Worm (Caenorhabditis elegans) whole organism, L1 larva: ENCODE data around the gene C56G2.5.

Experiments used
- C16A3.4 ChIP-seq: fragments of 150-350 bp; optimal IDR thresholded peaks from 2 replicates; lab custom pipeline; 2014; ENCODE audit warnings: missing biosample characterization, missing genetic modification characterization
- C34B4.2 ChIP-seq: sonication (generic microtip); optimal IDR thresholded peaks from 2 replicates; lab custom pipeline; 2017; ENCODE audit warnings: mild to moderate bottlenecking, missing genetic modification characterization, missing compliant biosample characterization
- F16B12.6 ChIP-seq: fragments of 150-350 bp; optimal IDR thresholded peaks from 2 replicates; lab custom pipeline; 2014; ENCODE audit warnings: missing biosample characterization, missing genetic modification characterization
- aly-2 ChIP-seq: fragments of 150-350 bp; optimal IDR thresholded peaks from 2 replicates; lab custom pipeline; 2014; ENCODE audit warnings: missing biosample characterization, missing genetic modification characterization
- blmp-1 ChIP-seq: fragments of 150-350 bp; optimal IDR thresholded peaks from 2 replicates; lab custom pipeline; 2014; ENCODE audit warnings: missing biosample characterization, missing genetic modification characterization
- ceh-63 ChIP-seq: fragments of 200-800 bp; sonication (Bioruptor generic); optimal IDR thresholded peaks from 2 replicates; lab custom pipeline; 2018; ENCODE audit warnings: mild to moderate bottlenecking, missing genetic modification characterization, missing compliant biosample characterization
- ceh-8 ChIP-seq: fragments of 200-800 bp; sonication (Bioruptor generic); optimal IDR thresholded peaks from 2 replicates; lab custom pipeline; 2018; ENCODE audit warnings: mild to moderate bottlenecking, missing genetic modification characterization, moderate library complexity, missing compliant biosample characterization
- ceh-90 ChIP-seq: sonication (generic microtip); optimal IDR thresholded peaks from 2 replicates; lab custom pipeline; 2016; ENCODE audit warnings: missing genetic modification characterization, missing compliant biosample characterization
- efl-1 ChIP-seq, 4 experiments: fragments of 150-350 bp; optimal IDR thresholded peaks in 3 of 4; peaks in 1 of 4; 1 replicate in 1 of 4; 2 replicates in 3 of 4; lab custom pipeline; 2014; ENCODE audit warnings: missing biosample characterization in 2 of 4, missing genetic modification characterization in 2 of 4, missing genetic modification reagents in 2 of 4
- egl-13 ChIP-seq: sonication (generic microtip); optimal IDR thresholded peaks from 2 replicates; lab custom pipeline; 2016; ENCODE audit warnings: missing genotype, missing genetic modification reagents, missing genetic modification characterization, missing compliant biosample characterization
- elt-2 ChIP-seq: sonication (generic microtip); optimal IDR thresholded peaks from 2 replicates; lab custom pipeline; 2016; ENCODE audit warnings: missing genetic modification characterization, mild to moderate bottlenecking, inconsistent platforms, missing compliant biosample characterization, missing genetic modification reagents
- grh-1 ChIP-seq: fragments of 200-800 bp; sonication (Bioruptor generic); IDR thresholded peaks from 2 replicates; pipeline ENCODE4 v1.3.6; 2022; ENCODE audit warnings: missing genetic modification reagents, missing genetic modification characterization, missing compliant biosample characterization
- hlh-4 ChIP-seq: sonication (generic microtip); optimal IDR thresholded peaks from 2 replicates; lab custom pipeline; 2016; ENCODE audit warnings: mild to moderate bottlenecking, missing genetic modification characterization, missing compliant biosample characterization
- irx-1 ChIP-seq: sonication (generic microtip); optimal IDR thresholded peaks from 2 replicates; lab custom pipeline; 2016; ENCODE audit warnings: missing genetic modification characterization, missing compliant biosample characterization
- isw-1 ChIP-seq: fragments of 200-800 bp; sonication (Bioruptor generic); IDR thresholded peaks from 2 replicates; pipeline ENCODE4 v1.3.6; 2022; ENCODE audit warnings: missing genetic modification characterization, missing compliant biosample characterization
- lin-13 ChIP-seq: fragments of 150-350 bp; optimal IDR thresholded peaks from 2 replicates; lab custom pipeline; 2014; ENCODE audit warnings: missing biosample characterization, missing genetic modification reagents, missing genetic modification characterization
- lin-14 ChIP-seq: fragments of 200-800 bp; sonication (Bioruptor generic); optimal IDR thresholded peaks from 2 replicates; lab custom pipeline; 2018; ENCODE audit warnings: mild to moderate bottlenecking, missing genetic modification characterization, moderate library complexity, missing compliant biosample characterization
- lin-35 ChIP-seq, 2 experiments: fragments of 150-350 bp; optimal IDR thresholded peaks; 2 replicates each; lab custom pipeline; 2014; ENCODE audit warnings: missing biosample characterization in 2 of 2, missing genetic modification characterization in 2 of 2, missing genetic modification reagents in 2 of 2
- lin-39 ChIP-seq: fragments of 150-350 bp; optimal IDR thresholded peaks from 2 replicates; lab custom pipeline; 2014; ENCODE audit warnings: missing biosample characterization, missing genetic modification reagents, missing genetic modification characterization
- lsy-2 ChIP-seq, 2 experiments: fragments of 150-350 bp; optimal IDR thresholded peaks; 2 replicates each; lab custom pipeline; 2014; ENCODE audit warnings: missing biosample characterization in 2 of 2, missing genetic modification characterization in 2 of 2
- mdl-1 ChIP-seq, 2 experiments: fragments of 150-350 bp; optimal IDR thresholded peaks; 2 replicates each; lab custom pipeline; 2014 to 2017; ENCODE audit warnings: missing biosample characterization in 2 of 2, missing genetic modification characterization in 2 of 2, inconsistent platforms in 1 of 2
- mep-1 ChIP-seq: fragments of 150-350 bp; optimal IDR thresholded peaks from 2 replicates; lab custom pipeline; 2014; ENCODE audit warnings: missing biosample characterization, missing genetic modification characterization
- nhr-11 ChIP-seq: fragments of 150-350 bp; optimal IDR thresholded peaks from 2 replicates; lab custom pipeline; 2014; ENCODE audit warnings: missing biosample characterization, missing genetic modification characterization
- nhr-20 ChIP-seq: sonication (generic microtip); optimal IDR thresholded peaks from 2 replicates; lab custom pipeline; 2016; ENCODE audit warnings: mild to moderate bottlenecking, missing genetic modification characterization, missing compliant biosample characterization
- nhr-28 ChIP-seq: fragments of 150-350 bp; optimal IDR thresholded peaks from 2 replicates; lab custom pipeline; 2014; ENCODE audit warnings: missing biosample characterization, missing genetic modification characterization
- nhr-47 ChIP-seq: sonication (generic microtip); optimal IDR thresholded peaks from 2 replicates; lab custom pipeline; 2016; ENCODE audit warnings: mild to moderate bottlenecking, missing genetic modification characterization, moderate library complexity, missing compliant biosample characterization
- nhr-71 ChIP-seq: sonication (generic microtip); optimal IDR thresholded peaks from 2 replicates; lab custom pipeline; 2016; ENCODE audit warnings: mild to moderate bottlenecking, missing genetic modification characterization, moderate library complexity, missing compliant biosample characterization
- nhr-76 ChIP-seq: sonication (generic microtip); optimal IDR thresholded peaks from 2 replicates; lab custom pipeline; 2017; ENCODE audit warnings: missing biosample characterization, missing genetic modification characterization
- nhr-77 ChIP-seq: fragments of 150-350 bp; optimal IDR thresholded peaks from 2 replicates; lab custom pipeline; 2014; ENCODE audit warnings: missing biosample characterization, missing genetic modification characterization
- nhr-84 ChIP-seq: sonication (generic microtip); optimal IDR thresholded peaks from 2 replicates; lab custom pipeline; 2017; ENCODE audit warnings: missing biosample characterization, missing genetic modification characterization
- nhr-85 ChIP-seq: sonication (generic microtip); peaks from one replicate; lab custom pipeline; 2016; ENCODE audit warnings: missing genetic modification characterization, inconsistent platforms, missing compliant biosample characterization
- pag-3 ChIP-seq: sonication (generic microtip); optimal IDR thresholded peaks from 2 replicates; lab custom pipeline; 2017; ENCODE audit warnings: missing genetic modification characterization, mild to moderate bottlenecking, missing compliant biosample characterization, antibody characterized with exemption, borderline replicate concordance; ENCODE audit not compliant: insufficient read depth
- rnt-1 ChIP-seq: sonication (generic microtip); optimal IDR thresholded peaks from 2 replicates; lab custom pipeline; 2016; ENCODE audit warnings: mild to moderate bottlenecking, missing genetic modification characterization, moderate library complexity, missing compliant biosample characterization
- snpc-4 ChIP-seq: fragments of 150-350 bp; optimal IDR thresholded peaks from 2 replicates; lab custom pipeline; 2014; ENCODE audit warnings: missing biosample characterization, missing genetic modification characterization
- snu-23 ChIP-seq: sonication (generic microtip); optimal IDR thresholded peaks from 2 replicates; lab custom pipeline; 2016; ENCODE audit warnings: missing genetic modification characterization, missing compliant biosample characterization
- sup-37 ChIP-seq: fragments of 200-800 bp; sonication (Bioruptor generic); optimal IDR thresholded peaks from 2 replicates; lab custom pipeline; 2018; ENCODE audit warnings: mild to moderate bottlenecking, missing genetic modification characterization, missing compliant biosample characterization
- swsn-7 ChIP-seq: sonication (generic microtip); optimal IDR thresholded peaks from 2 replicates; lab custom pipeline; 2016; ENCODE audit warnings: missing genetic modification characterization, missing compliant biosample characterization
- tbx-2 ChIP-seq: sonication (generic microtip); optimal IDR thresholded peaks from 2 replicates; lab custom pipeline; 2016; ENCODE audit warnings: missing genetic modification characterization, missing compliant biosample characterization
- tlp-1 ChIP-seq: fragments of 150-350 bp; optimal IDR thresholded peaks from 2 replicates; lab custom pipeline; 2014; ENCODE audit warnings: missing biosample characterization, missing genetic modification characterization
- unc-30 ChIP-seq: sonication (generic microtip); optimal IDR thresholded peaks from 2 replicates; lab custom pipeline; 2017; ENCODE audit warnings: missing biosample characterization, missing genetic modification characterization
- unc-62 ChIP-seq: fragments of 150-350 bp; optimal IDR thresholded peaks from 2 replicates; lab custom pipeline; 2014; ENCODE audit warnings: missing biosample characterization, missing genetic modification reagents, missing genetic modification characterization
- unc-86 ChIP-seq: sonication (generic microtip); optimal IDR thresholded peaks from 2 replicates; lab custom pipeline; 2016; ENCODE audit warnings: missing genetic modification characterization, missing compliant biosample characterization
- unc-98 ChIP-seq: fragments of 200-800 bp; sonication (Bioruptor generic); IDR thresholded peaks from 2 replicates; pipeline ENCODE4 v1.3.6; 2022; ENCODE audit warnings: missing genetic modification characterization, missing compliant biosample characterization
- zip-4 ChIP-seq: fragments of 200-800 bp; sonication (Bioruptor generic); optimal IDR thresholded peaks from 2 replicates; lab custom pipeline; 2018; ENCODE audit warnings: mild to moderate bottlenecking, missing genetic modification characterization, moderate library complexity, missing compliant biosample characterization
- ztf-11 ChIP-seq, 2 experiments: sonication (generic microtip); optimal IDR thresholded peaks; 2 replicates each; lab custom pipeline; 2016 to 2017; ENCODE audit warnings: missing genetic modification characterization in 2 of 2, missing biosample characterization in 1 of 2, missing compliant biosample characterization in 1 of 2
- ztf-4 ChIP-seq: fragments of 150-350 bp; optimal IDR thresholded peaks from 2 replicates; lab custom pipeline; 2014; ENCODE audit warnings: missing biosample characterization, missing genetic modification characterization

C56G2.5 gene

DNA sequence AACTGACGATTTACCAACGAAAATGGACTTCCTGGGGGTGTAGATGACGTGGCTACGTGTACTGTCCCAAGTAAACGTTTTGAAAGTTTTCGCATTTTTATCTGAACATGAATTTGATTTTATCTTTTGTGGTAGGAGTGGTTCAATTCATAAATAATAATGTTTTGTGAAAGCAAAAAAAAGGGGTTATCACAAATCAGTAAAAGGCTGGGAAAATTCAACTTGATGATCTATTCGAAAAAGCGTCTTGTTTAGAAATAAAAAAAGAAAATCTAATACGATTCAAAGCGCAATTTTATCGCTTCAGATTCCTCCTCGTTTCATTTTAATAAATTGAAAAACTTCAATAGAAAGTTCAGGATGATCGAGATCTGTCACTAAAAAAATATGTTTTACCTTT lies at the start of gene C56G2.5:
C56G2.5 (minus strand) TSS at position 101 of the 400 bp plus-strand sequence.
- TF ChIP-seq swsn-7 (tag; lab: Kevin White, UChicago) (no peak), tbx-2 (tag; lab: Kevin White, UChicago) (no peak), nhr-28 (tag; lab: Kevin White, UChicago) (no peak), rnt-1 (tag; lab: Kevin White, UChicago) (no peak), nhr-11 (tag; lab: Kevin White, UChicago) (no peak), egl-13 (tag; lab: Kevin White, UChicago) (no peak), aly-2 (tag; lab: Kevin White, UChicago) (no peak), snpc-4 (no peak), unc-30 (tag; lab: Kevin White, UChicago) (no peak)

DNA sequence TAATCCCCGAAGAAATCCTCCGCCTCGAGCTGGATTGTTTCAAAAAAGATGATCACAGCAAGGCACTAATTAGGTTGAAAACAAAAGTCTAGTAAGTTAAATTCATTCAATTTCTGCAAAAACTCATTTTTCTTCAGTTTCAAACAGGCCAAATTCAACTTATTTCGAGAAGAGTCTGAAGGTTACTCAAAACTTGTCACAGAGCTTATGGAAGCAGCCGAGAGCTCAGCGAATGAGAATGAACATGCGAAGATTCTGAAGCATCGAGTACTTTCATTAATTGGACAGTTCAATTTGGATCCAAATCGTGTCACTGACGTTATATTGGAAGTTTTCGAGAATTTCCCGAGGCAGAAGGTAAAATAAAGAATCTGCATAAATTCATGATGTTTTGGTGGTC lies 44.5 kb upstream of the C56G2.5 start:
- TF ChIP-seq mep-1 (tag; lab: Kevin White, UChicago) (no peak), ztf-11 (tag; optimal IDR thresholded peaks at IDR 0.05; lab: Kevin White, UChicago) (no peak), rnt-1 (tag; lab: Kevin White, UChicago) (no peak), efl-1 (optimal IDR thresholded peaks at IDR 0.05; lab: Kevin White, UChicago) (no peak), efl-1 (GFP tag; optimal IDR thresholded peaks at IDR 0.05 in 1 of 2; lab: Kevin White, UChicago) (no peak), lin-13 (GFP tag; lab: Kevin White, UChicago) (no peak), F16B12.6 (tag; lab: Kevin White, UChicago) (no peak), unc-86 (no peak), tlp-1 (tag; lab: Kevin White, UChicago) (no peak), nhr-47 (tag; lab: Kevin White, UChicago) (no peak), ceh-8 (GFP tag; lab: Kevin White, UChicago) (no peak), isw-1 (no peak), pag-3 (tag; lab: Kevin White, UChicago) (no peak)

DNA sequence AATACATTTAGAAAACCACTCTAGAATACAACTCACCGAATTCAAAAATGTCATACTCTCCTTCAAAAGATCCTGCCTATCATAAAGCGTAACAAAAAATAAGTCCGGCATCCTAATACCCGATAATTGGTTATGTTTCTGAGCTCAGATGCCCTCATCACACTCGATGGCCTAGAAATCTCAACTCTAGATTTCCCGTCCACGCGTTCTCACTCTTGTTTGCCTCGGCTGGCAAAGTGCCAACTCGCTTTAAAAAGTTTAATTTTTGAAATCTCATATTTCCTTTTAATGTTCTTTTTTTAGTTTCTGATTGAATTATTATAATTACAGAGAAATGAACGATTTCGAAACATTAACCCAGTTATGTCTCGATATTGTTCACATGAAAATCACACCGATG lies 43.7 kb upstream of the C56G2.5 start, which contains the start of the genes C56G2.15 and thoc-2:
C56G2.15 (minus strand) TSS at position 188 of the 400 bp plus-strand sequence.
thoc-2 (plus strand) TSS at position 331 of the 400 bp plus-strand sequence.
- TF ChIP-seq efl-1 (optimal IDR thresholded peaks at IDR 0.05; lab: Kevin White, UChicago) (peak in 1 of 2 experiments; percentile 0), efl-1 (GFP tag; optimal IDR thresholded peaks at IDR 0.05 in 1 of 2; lab: Kevin White, UChicago) (peak; percentile 3 to 80), snu-23 (GFP tag; lab: Kevin White, UChicago) (peak; percentile 14), nhr-71 (tag; lab: Kevin White, UChicago) (peak; percentile 31), rnt-1 (tag; lab: Kevin White, UChicago) (peak; percentile 32), ceh-90 (tag; lab: Kevin White, UChicago) (no peak), zip-4 (GFP tag; lab: Kevin White, UChicago) (no peak), lin-14 (GFP tag; lab: Kevin White, UChicago) (peak; percentile 41), unc-62 (no peak), pag-3 (tag; lab: Kevin White, UChicago) (no peak), nhr-85 (peak; percentile 64), blmp-1 (peak; percentile 18), lsy-2 (tag; optimal IDR thresholded peaks at IDR 0.05; lab: Kevin White, UChicago) (peak; percentile 18 to 37)
- TF ChIP-seq, all 84 proteins: peak for 8

DNA sequence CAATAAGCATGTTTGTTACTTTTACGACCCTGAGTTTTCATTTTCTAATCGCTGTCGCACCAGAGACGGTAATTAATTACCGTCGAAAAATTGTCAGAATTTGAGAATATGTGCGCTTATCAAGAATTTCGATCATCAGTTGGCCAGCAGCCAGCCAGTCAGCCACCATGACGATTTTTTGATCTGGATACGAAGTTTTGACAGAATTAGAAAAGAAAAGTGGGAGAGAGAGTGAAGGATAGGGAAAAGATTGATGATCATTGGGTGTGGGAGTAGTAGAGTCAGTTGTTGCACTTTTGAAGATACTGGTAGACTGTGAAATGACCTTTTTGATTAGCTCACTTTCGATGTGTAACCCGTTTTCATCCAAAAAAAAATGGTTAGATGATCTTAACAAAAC lies 40.4 kb upstream of the C56G2.5 start:
- TF ChIP-seq elt-2 (no peak), ceh-8 (GFP tag; lab: Kevin White, UChicago) (no peak), lsy-2 (tag; optimal IDR thresholded peaks at IDR 0.05; lab: Kevin White, UChicago) (peak; percentile 46 to 59), lin-35 (GFP tag; optimal IDR thresholded peaks at IDR 0.05; lab: Kevin White, UChicago) (peak in 1 of 2 experiments; percentile 10), unc-98 (no peak), ceh-63 (GFP tag; lab: Kevin White, UChicago) (no peak), C16A3.4 (no peak), nhr-84 (tag; lab: Kevin White, UChicago) (no peak), lin-39 (tag; lab: Kevin White, UChicago) (peak; percentile 58), C34B4.2 (no peak), hlh-4 (tag; lab: Kevin White, UChicago) (no peak), isw-1 (no peak), pag-3 (tag; lab: Kevin White, UChicago) (no peak), mdl-1 (tag; optimal IDR thresholded peaks at IDR 0.05; lab: Kevin White, UChicago) (no peak), zip-4 (GFP tag; lab: Kevin White, UChicago) (no peak), grh-1 (GFP tag; lab: Robert Waterston, UW) (no peak), irx-1 (tag; lab: Kevin White, UChicago) (peak; percentile 22), nhr-77 (no peak), nhr-20 (tag; lab: Kevin White, UChicago) (peak; percentile 65), swsn-7 (tag; lab: Kevin White, UChicago) (peak; percentile 4), sup-37 (GFP tag; lab: Kevin White, UChicago) (no peak), ztf-4 (tag; lab: Kevin White, UChicago) (no peak), nhr-76 (no peak)
